Fruit fly (Drosophila melanogaster) S2 (cell line): ENCODE results near the gene ssp3.

Experiments used
- CG8478 ChIP-seq: fragments of >200 bp; optimal IDR thresholded peaks from 2 replicates; lab custom pipeline; 2018
- CTCF ChIP-seq, 2 experiments: fragments of >200 bp; optimal IDR thresholded peaks; 2 replicates each; lab custom pipeline; 2018

- no peak for TF ChIP-seq CG8478 (lab: Kevin White, UChicago)
- TF ChIP-seq CTCF (optimal IDR thresholded peaks at IDR 0.05; lab: Kevin White, UChicago) = no peak
Measured at dm6 chr2L:18914829-18915228, 28.9 kb downstream of the ssp3 start.
